Worm (Caenorhabditis elegans) whole organism, young adult: Measurements from ENCODE around the gene F40G9.18.
A peak's percentile ranks its signal among the peaks of the same experiment; 100 is the strongest.

Source experiments
- B0035.1 ChIP-seq: sonication (generic microtip); optimal IDR thresholded peaks from 2 replicates; lab custom pipeline; 2016; ENCODE audit warnings: missing genetic modification characterization, mild to moderate bottlenecking, missing compliant biosample characterization, missing genotype, missing genetic modification reagents
- B0336.3 ChIP-seq: fragments of 200-800 bp; sonication (Bioruptor generic); IDR thresholded peaks from 2 replicates; pipeline ENCODE4 v1.3.6; 2022; ENCODE audit warnings: missing genetic modification characterization, missing compliant biosample characterization
- D2030.7 ChIP-seq: fragments of 200-800 bp; sonication (Bioruptor generic); IDR thresholded peaks from 2 replicates; pipeline ENCODE4 v1.3.6; 2022; ENCODE audit warnings: missing genetic modification reagents, missing genetic modification characterization, missing compliant biosample characterization
- F10E7.11 ChIP-seq: sonication (generic microtip); optimal IDR thresholded peaks from 2 replicates; lab custom pipeline; 2017; ENCODE audit warnings: mild to moderate bottlenecking, missing genetic modification characterization, moderate library complexity, missing compliant biosample characterization
- F39B2.1 ChIP-seq: fragments of 200-800 bp; sonication (Bioruptor generic); IDR thresholded peaks from 2 replicates; pipeline ENCODE4 v1.3.6; 2022; ENCODE audit warnings: missing genetic modification reagents, missing genetic modification characterization, missing compliant biosample characterization
- F49E8.2 ChIP-seq: sonication (generic microtip); optimal IDR thresholded peaks from 3 replicates; lab custom pipeline; 2017; ENCODE audit warnings: missing genetic modification characterization, mild to moderate bottlenecking, missing compliant biosample characterization, antibody characterized with exemption, moderate library complexity; ENCODE audit not compliant: insufficient read depth
- Y56A3A.18 ChIP-seq: fragments of 200-800 bp; sonication (Bioruptor generic); IDR thresholded peaks from 2 replicates; pipeline ENCODE4 v1.3.6; 2022; ENCODE audit warnings: missing genetic modification reagents, missing genetic modification characterization, missing compliant biosample characterization
- Y67H2A.10 ChIP-seq: fragments of 200-800 bp; sonication (Bioruptor generic); conservative IDR thresholded peaks from 2 replicates; pipeline ENCODE4 v1.3.6; 2022; ENCODE audit warnings: missing genetic modification reagents, missing genetic modification characterization, missing compliant biosample characterization
- Y79H2A.3 ChIP-seq: fragments of 200-800 bp; sonication (Bioruptor generic); conservative IDR thresholded peaks from 2 replicates; pipeline ENCODE4 v1.3.6; 2022; ENCODE audit warnings: missing genetic modification reagents, missing genetic modification characterization, missing compliant biosample characterization
- attf-3 ChIP-seq: fragments of 200-800 bp; sonication (Bioruptor generic); conservative IDR thresholded peaks from 2 replicates; pipeline ENCODE4 v1.3.6; 2022; ENCODE audit warnings: missing genetic modification reagents, missing genetic modification characterization, missing compliant biosample characterization
- attf-5 ChIP-seq: fragments of 200-800 bp; sonication (Bioruptor generic); optimal IDR thresholded peaks from 2 replicates; lab custom pipeline; 2018; ENCODE audit warnings: mild to moderate bottlenecking, missing genetic modification characterization, missing compliant biosample characterization
- attf-6 ChIP-seq: fragments of 200-800 bp; sonication (Bioruptor generic); IDR thresholded peaks from 2 replicates; pipeline ENCODE4 v1.3.6; 2022; ENCODE audit warnings: missing genetic modification reagents, missing genetic modification characterization, missing compliant biosample characterization
- cebp-1 ChIP-seq, 2 experiments: fragments of 200-800 bp in 1 of 2; sonication (Bioruptor generic) in 1 of 2; sonication (generic microtip) in 1 of 2; IDR thresholded peaks in 1 of 2; optimal IDR thresholded peaks in 1 of 2; 2 replicates each; pipeline versions ENCODE4 v1.3.6 to Lab custom; 2017 to 2022; ENCODE audit warnings: missing compliant biosample characterization in 2 of 2, missing genetic modification characterization in 2 of 2, mild to moderate bottlenecking in 1 of 2, missing genetic modification reagents in 1 of 2, moderate library complexity in 1 of 2
- ceh-100 ChIP-seq: fragments of 200-800 bp; sonication (Bioruptor generic); IDR thresholded peaks from 2 replicates; pipeline ENCODE4 v1.3.6; 2022; ENCODE audit warnings: missing genetic modification reagents, missing genetic modification characterization, missing compliant biosample characterization
- die-1 ChIP-seq: sonication (generic microtip); optimal IDR thresholded peaks from 2 replicates; lab custom pipeline; 2016; ENCODE audit warnings: missing genotype, mild to moderate bottlenecking, missing genetic modification characterization, missing compliant biosample characterization
- dpff-1 ChIP-seq: sonication (generic microtip); optimal IDR thresholded peaks from 2 replicates; lab custom pipeline; 2017; ENCODE audit warnings: mild to moderate bottlenecking, missing genetic modification characterization, missing compliant biosample characterization
- fkh-3 ChIP-seq: sonication (generic microtip); optimal IDR thresholded peaks from 2 replicates; lab custom pipeline; 2016; ENCODE audit warnings: mild to moderate bottlenecking, missing genetic modification characterization, missing compliant biosample characterization
- hmg-1.2 ChIP-seq: fragments of 200-800 bp; sonication (Bioruptor generic); IDR thresholded peaks from 2 replicates; pipeline ENCODE4 v1.3.6; 2022; ENCODE audit warnings: missing genetic modification reagents, missing genetic modification characterization, missing compliant biosample characterization
- lsl-1 ChIP-seq: fragments of 200-800 bp; sonication (Bioruptor generic); optimal IDR thresholded peaks from 2 replicates; lab custom pipeline; 2018; ENCODE audit warnings: mild to moderate bottlenecking, missing genetic modification characterization, moderate library complexity, missing compliant biosample characterization
- lsy-27 ChIP-seq: sonication (generic microtip); optimal IDR thresholded peaks from 2 replicates; lab custom pipeline; 2017; ENCODE audit warnings: missing genetic modification characterization, mild to moderate bottlenecking, missing compliant biosample characterization, antibody characterized with exemption, missing genotype, borderline replicate concordance; ENCODE audit not compliant: insufficient read depth
- madf-6 ChIP-seq: fragments of 200-800 bp; sonication (Bioruptor generic); IDR thresholded peaks from 2 replicates; pipeline ENCODE4 v1.3.6; 2022; ENCODE audit warnings: missing genetic modification reagents, missing genetic modification characterization, missing compliant biosample characterization
- mel-28 ChIP-seq: sonication (generic microtip); optimal IDR thresholded peaks from 2 replicates; lab custom pipeline; 2016; ENCODE audit warnings: borderline replicate concordance, mild to moderate bottlenecking, missing genetic modification characterization, missing compliant biosample characterization
- nhr-80 ChIP-seq: sonication (generic microtip); optimal IDR thresholded peaks from 2 replicates; lab custom pipeline; 2016; ENCODE audit warnings: missing genetic modification characterization, missing compliant biosample characterization
- pbrm-1 ChIP-seq: fragments of 200-800 bp; sonication (Bioruptor generic); IDR thresholded peaks from 2 replicates; pipeline ENCODE4 v1.3.6; 2022; ENCODE audit warnings: missing genetic modification reagents, missing genetic modification characterization, missing compliant biosample characterization
- pha-4 ChIP-seq: fragments of 150-350 bp; sonication (generic microtip); optimal IDR thresholded peaks from 2 replicates; lab custom pipeline; 2014; ENCODE audit warnings: missing biosample characterization, missing genetic modification reagents, missing genetic modification characterization
- snpc-1.1 ChIP-seq: sonication (generic microtip); optimal IDR thresholded peaks from 2 replicates; lab custom pipeline; 2017; ENCODE audit warnings: missing genetic modification characterization, mild to moderate bottlenecking, missing compliant biosample characterization, antibody characterized with exemption, moderate library complexity, missing genotype, missing genetic modification reagents; ENCODE audit not compliant: insufficient read depth
- snpc-4 ChIP-seq, 5 experiments: fragments of 150-350 bp in 1 of 5; sonication (generic microtip) in 4 of 5; optimal IDR thresholded peaks; 2 replicates each; lab custom pipeline; 2014 to 2018; ENCODE audit warnings: missing genetic modification characterization in 5 of 5, missing biosample characterization in 3 of 5, antibody characterized with exemption in 2 of 5, mild to moderate bottlenecking in 2 of 5, missing compliant biosample characterization in 2 of 5, missing genotype in 2 of 5, moderate library complexity in 2 of 5, missing genetic modification reagents in 1 of 5
- zfh-2 ChIP-seq: fragments of 200-800 bp; sonication (Bioruptor generic); conservative IDR thresholded peaks from 2 replicates; pipeline ENCODE4 v1.3.6; 2022; ENCODE audit warnings: missing genetic modification reagents, missing genetic modification characterization, missing compliant biosample characterization
- ztf-18 ChIP-seq: sonication (generic microtip); optimal IDR thresholded peaks from 2 replicates; lab custom pipeline; 2016; ENCODE audit warnings: missing genotype, mild to moderate bottlenecking, missing genetic modification characterization, missing compliant biosample characterization
- ztf-22 ChIP-seq: fragments of 200-800 bp; sonication (Bioruptor generic); optimal IDR thresholded peaks from 2 replicates; lab custom pipeline; 2018; ENCODE audit warnings: mild to moderate bottlenecking, missing genetic modification characterization, moderate library complexity, missing compliant biosample characterization

The F40G9.18 gene

DNA sequence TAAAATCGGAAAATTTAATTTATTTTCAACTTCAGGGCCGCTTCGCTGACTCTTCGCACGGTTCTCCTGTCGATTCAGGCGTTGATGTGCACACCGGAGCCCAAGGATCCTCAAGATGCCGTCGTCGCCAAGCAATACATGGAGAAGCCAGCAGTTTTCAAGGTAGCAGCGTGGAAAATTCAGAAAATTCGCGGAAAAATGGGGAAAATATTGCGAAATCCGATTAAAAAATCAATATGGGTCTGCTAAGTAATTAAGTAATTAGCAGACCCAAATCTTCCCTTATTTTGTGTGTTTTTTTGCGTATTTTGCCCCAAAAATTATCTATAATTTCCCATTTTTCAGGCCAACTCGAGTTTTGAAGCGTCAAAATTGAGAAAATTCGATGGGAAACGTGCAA is 19.9 kb upstream of the F40G9.18 start:
- TF ChIP-seq cebp-1 (GFP tag; IDR thresholded peaks at IDR 0.05; lab: Robert Waterston, UW) = no peak
- TF ChIP-seq cebp-1 (tag; optimal IDR thresholded peaks at IDR 0.05; lab: Kevin White, UChicago) = peak; percentile 79
- no peak for TF ChIP-seq ztf-22
- TF ChIP-seq F39B2.1 (GFP tag; lab: Robert Waterston, UW) = no peak

ce11 chrIII:188426-188888 is 19.1 kb upstream of the F40G9.18 start, which contains the start of gene ubc-20:
Gene ubc-20, plus strand, starts transcription at chrIII:188838.
- TF ChIP-seq attf-3 (GFP tag; lab: Robert Waterston, UW) (peak; percentile 95), D2030.7 (GFP tag; lab: Robert Waterston, UW) (no peak), attf-5 (GFP tag; lab: Kevin White, UChicago) (peak; percentile 70), nhr-80 (tag; lab: Kevin White, UChicago) (peak; percentile 25), Y79H2A.3 (GFP tag; lab: Robert Waterston, UW) (no peak), B0035.1 (no peak), cebp-1 (GFP tag; IDR thresholded peaks at IDR 0.05; lab: Robert Waterston, UW) (no peak), cebp-1 (tag; optimal IDR thresholded peaks at IDR 0.05; lab: Kevin White, UChicago) (peak; percentile 14), lsl-1 (GFP tag; lab: Kevin White, UChicago) (no peak)

- TF ChIP-seq zfh-2 (GFP tag; lab: Robert Waterston, UW) = peak; percentile 68
- TF ChIP-seq ceh-100 (GFP tag; lab: Robert Waterston, UW) = no peak
These were observed 18.5 kb upstream of the F40G9.18 start, which contains the start of gene mxl-2 for ce11 chrIII:187829-188228. Gene mxl-2, minus strand, starts transcription at chrIII:188131.

ce11 chrIII:185909-186308 is 16.5 kb upstream of the F40G9.18 start:
- TF ChIP-seq attf-6 (GFP tag; lab: Robert Waterston, UW) = peak; percentile 53; the same call in 1 of the 2 replicates
- 0 out of 2 replicates have a peak, but pooled peaks have one; percentile 8 for TF ChIP-seq Y56A3A.18 (GFP tag; lab: Robert Waterston, UW)
- TF ChIP-seq pbrm-1 (GFP tag; lab: Robert Waterston, UW) = 0 out of 2 replicates have a peak, but pooled peaks have one; percentile 32
- peak; percentile 49 for TF ChIP-seq hmg-1.2 (GFP tag; lab: Robert Waterston, UW)
- TF ChIP-seq B0336.3 (GFP tag; lab: Robert Waterston, UW) = 0 out of 2 replicates have a peak, but pooled peaks have one; percentile 31
- 0 out of 2 replicates have a peak, but pooled peaks have one; percentile 13 for TF ChIP-seq D2030.7 (GFP tag; lab: Robert Waterston, UW)
- peak; percentile 32 for TF ChIP-seq snpc-4 (GFP tag; optimal IDR thresholded peaks at IDR 0.05; lab: Kevin White, UChicago)
- peak in 2 of 4 experiments; percentile 87 to 90 for TF ChIP-seq snpc-4 (tag; optimal IDR thresholded peaks at IDR 0.05; lab: Kevin White, UChicago)
- TF ChIP-seq snpc-1.1 (tag; lab: Kevin White, UChicago) = peak; percentile 75

- TF ChIP-seq madf-6 (GFP tag; lab: Robert Waterston, UW) = no peak
- no peak for TF ChIP-seq F10E7.11 (tag; lab: Kevin White, UChicago)
- no peak for TF ChIP-seq die-1 (tag; lab: Kevin White, UChicago)
- no peak for TF ChIP-seq attf-5 (GFP tag; lab: Kevin White, UChicago)
- no peak for TF ChIP-seq Y56A3A.18 (GFP tag; lab: Robert Waterston, UW)
- TF ChIP-seq lsy-27 = no peak
- no peak for TF ChIP-seq Y67H2A.10 (GFP tag; lab: Robert Waterston, UW)
- TF ChIP-seq fkh-3 (tag; lab: Kevin White, UChicago) = no peak
- TF ChIP-seq ztf-18 (tag; lab: Kevin White, UChicago) = no peak
- no peak for TF ChIP-seq F49E8.2 (tag; lab: Kevin White, UChicago)
- TF ChIP-seq dpff-1 (tag; lab: Kevin White, UChicago) = no peak
- no peak for TF ChIP-seq mel-28
- TF ChIP-seq pha-4 = no peak
These were observed 15.0 kb upstream of the F40G9.18 start for ce11 chrIII:184335-184734.
